Worm (Caenorhabditis elegans) whole organism, L4/young adult: ENCODE data around the gene col-129.

ENCODE experiments used
- W03F9.2 ChIP-seq: fragments of 150-350 bp; optimal IDR thresholded peaks from 2 replicates; lab custom pipeline; 2014; ENCODE audit warnings: missing biosample characterization, missing genetic modification characterization
- dao-5 ChIP-seq: sonication (generic microtip); optimal IDR thresholded peaks from 2 replicates; lab custom pipeline; 2016; ENCODE audit warnings: missing genotype, missing genetic modification characterization, moderate library complexity, missing compliant biosample characterization
- him-1 ChIP-seq: sonication (generic microtip); optimal IDR thresholded peaks from 2 replicates; lab custom pipeline; 2016; ENCODE audit warnings: missing genotype, missing genetic modification reagents, missing genetic modification characterization, missing compliant biosample characterization

DNA sequence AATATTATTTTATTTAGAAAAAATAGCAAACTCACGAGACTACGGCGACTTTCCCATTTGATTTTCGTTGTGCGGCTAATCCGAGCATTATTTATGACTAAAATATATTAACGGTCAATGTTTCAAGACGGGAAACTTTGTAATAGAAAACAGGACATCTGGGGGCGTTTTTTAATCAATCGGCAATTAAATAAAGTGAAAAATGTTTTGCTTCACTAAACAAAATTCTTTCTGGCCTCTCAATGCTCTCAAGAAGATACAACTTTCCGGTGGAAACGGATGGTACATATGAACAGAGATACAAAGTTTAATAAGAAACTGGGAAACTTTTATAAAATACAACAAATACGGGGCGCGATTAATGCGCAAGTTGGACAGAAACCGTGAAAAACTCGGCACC, 40.6 kb upstream of the col-129 start, which contains the start of gene B0001.2:
- TF ChIP-seq W03F9.2 (tag; lab: Kevin White, UChicago) (no peak), dao-5 (tag; lab: Kevin White, UChicago) (no peak), him-1 (tag; lab: Kevin White, UChicago) (no peak)
